Fruit fly (Drosophila melanogaster) whole organism, embryonic: ENCODE data around the gene CG32483.
A peak's percentile ranks its signal among the peaks of the same experiment; 100 is the strongest.

Experiments
- BEAF-32 ChIP-seq: fragments of 200-800 bp; sonication (Bioruptor generic); optimal IDR thresholded peaks from 3 replicates; lab custom pipeline; 2017; ENCODE audit warnings: missing biosample characterization, missing genetic modification characterization, mild to moderate bottlenecking, moderate library complexity, missing genetic modification reagents
- CG15479 ChIP-seq: fragments of 200-800 bp; sonication (Bioruptor generic); optimal IDR thresholded peaks from 3 replicates; lab custom pipeline; 2019; ENCODE audit warnings: missing biosample characterization, mild to moderate bottlenecking, missing genetic modification characterization, moderate library complexity
- CG15514 ChIP-seq: fragments of 200-800 bp; sonication (Bioruptor generic); optimal IDR thresholded peaks from 3 replicates; lab custom pipeline; 2017; ENCODE audit warnings: missing biosample characterization, missing genetic modification characterization, mild to moderate bottlenecking, moderate library complexity, missing genetic modification reagents
- CG16779 ChIP-seq: fragments of 200-800 bp; sonication (Bioruptor generic); IDR thresholded peaks from 2 replicates; pipeline ENCODE4 v1.3.6; 2022; ENCODE audit warnings: missing biosample characterization, missing genetic modification characterization
- CG2889 ChIP-seq: fragments of 200-800 bp; sonication (Bioruptor generic); IDR thresholded peaks from 3 replicates; pipeline ENCODE4 v1.3.6; 2022; ENCODE audit warnings: missing biosample characterization, missing genetic modification characterization
- CG31388 ChIP-seq: fragments of 200-800 bp; sonication (Bioruptor generic); optimal IDR thresholded peaks from 2 replicates; lab custom pipeline; 2016; ENCODE audit warnings: missing biosample characterization, missing genetic modification characterization
- CG33213 ChIP-seq: fragments of 200-800 bp; sonication (Bioruptor generic); optimal IDR thresholded peaks from 3 replicates; lab custom pipeline; 2016; ENCODE audit warnings: missing biosample characterization, missing genetic modification characterization
- CG4282 ChIP-seq: fragments of 200-800 bp; sonication (Bioruptor generic); optimal IDR thresholded peaks from 2 replicates; lab custom pipeline; 2016; ENCODE audit warnings: missing biosample characterization, missing genetic modification characterization
- CG4707 ChIP-seq: fragments of 200-800 bp; sonication (Bioruptor generic); optimal IDR thresholded peaks from 2 replicates; lab custom pipeline; 2018; ENCODE audit warnings: missing biosample characterization, mild to moderate bottlenecking, missing genetic modification characterization, moderate library complexity
- CG6689 ChIP-seq: fragments of 200-800 bp; sonication (Bioruptor generic); IDR thresholded peaks from 2 replicates; pipeline ENCODE4 v1.3.6; 2022; ENCODE audit warnings: missing biosample characterization, missing genetic modification characterization
- CG6791 ChIP-seq: fragments of 200-800 bp; sonication (Bioruptor generic); IDR thresholded peaks from 3 replicates; pipeline ENCODE4 v1.3.6; 2022; ENCODE audit warnings: missing biosample characterization, missing genetic modification characterization; ENCODE audit not compliant: partially characterized antibody
- CG7963 ChIP-seq: fragments of 200-800 bp; sonication (Bioruptor generic); IDR thresholded peaks from 3 replicates; pipeline ENCODE4 v1.3.6; 2022; ENCODE audit warnings: missing biosample characterization, missing genetic modification characterization; ENCODE audit not compliant: partially characterized antibody
- CG8478 ChIP-seq: fragments of >200 bp; optimal IDR thresholded peaks from 2 replicates; lab custom pipeline; 2018
- CG9437 ChIP-seq: fragments of 200-800 bp; sonication (Bioruptor generic); optimal IDR thresholded peaks from 2 replicates; lab custom pipeline; 2018; ENCODE audit warnings: missing biosample characterization, mild to moderate bottlenecking, missing genetic modification characterization
- Fer3 ChIP-seq: fragments of 200-800 bp; sonication (Bioruptor generic); optimal IDR thresholded peaks from 2 replicates; lab custom pipeline; 2018; ENCODE audit warnings: missing biosample characterization, mild to moderate bottlenecking, missing genetic modification characterization, moderate library complexity
- HHEX ChIP-seq: fragments of 200-800 bp; sonication (Bioruptor generic); optimal IDR thresholded peaks from 3 replicates; lab custom pipeline; 2017; ENCODE audit warnings: missing biosample characterization, mild to moderate bottlenecking, missing genetic modification characterization, missing genetic modification reagents
- HmgZ ChIP-seq: fragments of 200-800 bp; sonication (Bioruptor generic); optimal IDR thresholded peaks from 2 replicates; lab custom pipeline; 2018; ENCODE audit warnings: missing biosample characterization, mild to moderate bottlenecking, missing genetic modification characterization
- Hr3 ChIP-seq: fragments of 200-800 bp; sonication (Bioruptor generic); optimal IDR thresholded peaks from 3 replicates; lab custom pipeline; 2016; ENCODE audit warnings: missing biosample characterization, missing genetic modification characterization
- Nf-YB ChIP-seq: fragments of 200-800 bp; sonication (Bioruptor generic); optimal IDR thresholded peaks from 3 replicates; lab custom pipeline; 2019; ENCODE audit warnings: missing biosample characterization, mild to moderate bottlenecking, missing genetic modification characterization, moderate library complexity
- Oli ChIP-seq: fragments of 200-800 bp; sonication (Bioruptor generic); optimal IDR thresholded peaks from 2 replicates; lab custom pipeline; 2018; ENCODE audit warnings: missing biosample characterization, mild to moderate bottlenecking, missing genetic modification characterization, moderate library complexity
- Ptx1 ChIP-seq: fragments of 200-800 bp; sonication (Bioruptor generic); IDR thresholded peaks from 2 replicates; pipeline ENCODE4 v1.3.6; 2022; ENCODE audit warnings: missing biosample characterization, missing genetic modification characterization
- Xbp1 ChIP-seq: fragments of 200-800 bp; sonication (Bioruptor generic); optimal IDR thresholded peaks from 3 replicates; lab custom pipeline; 2016; ENCODE audit warnings: missing biosample characterization, mild to moderate bottlenecking, missing genetic modification characterization
- ap ChIP-seq: fragments of 200-800 bp; sonication (Bioruptor generic); IDR thresholded peaks from 2 replicates; pipeline ENCODE4 v1.3.6; 2022; ENCODE audit warnings: missing biosample characterization, missing genetic modification characterization
- bowl ChIP-seq: fragments of 200-800 bp; sonication (Bioruptor generic); IDR thresholded peaks from 2 replicates; pipeline ENCODE4 v1.3.6; 2022; ENCODE audit warnings: missing biosample characterization, missing genetic modification characterization
- bsh ChIP-seq, 2 experiments: fragments of 200-800 bp; sonication (Bioruptor generic); optimal IDR thresholded peaks; 2 replicates each; lab custom pipeline; 2017 to 2018; ENCODE audit warnings: mild to moderate bottlenecking in 2 of 2, missing biosample characterization in 2 of 2, missing genetic modification characterization in 2 of 2, moderate library complexity in 1 of 2
- chm ChIP-seq: fragments of 200-800 bp; sonication (Bioruptor generic); IDR thresholded peaks from 2 replicates; pipeline ENCODE4 v1.3.6; 2022; ENCODE audit warnings: missing biosample characterization, missing genetic modification characterization
- crc ChIP-seq: fragments of 200-800 bp; sonication (Bioruptor generic); optimal IDR thresholded peaks from 2 replicates; lab custom pipeline; 2016; ENCODE audit warnings: missing biosample characterization, missing genetic modification characterization
- crp ChIP-seq, 2 experiments: fragments of 200-800 bp; sonication (Bioruptor generic); optimal IDR thresholded peaks; 2 replicates in 1 of 2; 3 replicates in 1 of 2; lab custom pipeline; 2017; ENCODE audit warnings: missing biosample characterization in 2 of 2, missing genetic modification characterization in 2 of 2, mild to moderate bottlenecking in 1 of 2, moderate library complexity in 1 of 2
- disco-r ChIP-seq: fragments of 200-800 bp; sonication (Bioruptor generic); optimal IDR thresholded peaks from 2 replicates; lab custom pipeline; 2016; ENCODE audit warnings: missing biosample characterization, missing genetic modification characterization
- dmrt99B ChIP-seq: fragments of 200-800 bp; sonication (Bioruptor generic); optimal IDR thresholded peaks from 2 replicates; lab custom pipeline; 2018; ENCODE audit warnings: missing biosample characterization, mild to moderate bottlenecking, missing genetic modification characterization, moderate library complexity
- dpn ChIP-seq, 2 experiments: fragments of 200-800 bp; sonication (Bioruptor generic); optimal IDR thresholded peaks; 3 replicates each; lab custom pipeline; 2016; ENCODE audit warnings: missing biosample characterization in 2 of 2, missing genetic modification characterization in 2 of 2
- emc ChIP-seq: fragments of 200-800 bp; sonication (Bioruptor generic); optimal IDR thresholded peaks from 2 replicates; lab custom pipeline; 2016; ENCODE audit warnings: missing biosample characterization, missing genetic modification characterization
- fru ChIP-seq: fragments of >200 bp; optimal IDR thresholded peaks from 2 replicates; lab custom pipeline; 2017
- gem ChIP-seq: fragments of 200-800 bp; sonication (Bioruptor generic); optimal IDR thresholded peaks from 2 replicates; lab custom pipeline; 2019; ENCODE audit warnings: missing biosample characterization, mild to moderate bottlenecking, missing genetic modification characterization, moderate library complexity
- ham ChIP-seq: fragments of 200-800 bp; sonication (Bioruptor generic); IDR thresholded peaks from 2 replicates; pipeline ENCODE4 v1.3.6; 2022; ENCODE audit warnings: missing biosample characterization, missing genetic modification characterization
- hbn ChIP-seq: fragments of 200-800 bp; sonication (Bioruptor generic); IDR thresholded peaks from 2 replicates; pipeline ENCODE4 v1.3.6; 2022; ENCODE audit warnings: missing biosample characterization, missing genetic modification characterization; ENCODE audit not compliant: partially characterized antibody
- kah ChIP-seq: fragments of 200-800 bp; sonication (Bioruptor generic); optimal IDR thresholded peaks from 2 replicates; lab custom pipeline; 2018; ENCODE audit warnings: missing biosample characterization, mild to moderate bottlenecking, missing genetic modification characterization
- lab ChIP-seq: fragments of 200-800 bp; sonication (Bioruptor generic); optimal IDR thresholded peaks from 3 replicates; lab custom pipeline; 2017; ENCODE audit warnings: missing biosample characterization, missing genetic modification characterization, mild to moderate bottlenecking, moderate library complexity, missing genetic modification reagents
- oc ChIP-seq: fragments of 200-800 bp; sonication (Bioruptor generic); optimal IDR thresholded peaks from 2 replicates; lab custom pipeline; 2018; ENCODE audit warnings: missing biosample characterization, mild to moderate bottlenecking, missing genetic modification characterization, moderate library complexity
- pho ChIP-seq: fragments of 200-800 bp; sonication (Bioruptor generic); optimal IDR thresholded peaks from 2 replicates; lab custom pipeline; 2016; ENCODE audit warnings: missing biosample characterization, missing genetic modification characterization
- row ChIP-seq: fragments of 200-800 bp; sonication (Bioruptor generic); IDR thresholded peaks from 3 replicates; pipeline ENCODE4 v1.3.6; 2022; ENCODE audit warnings: missing biosample characterization, missing genetic modification characterization
- sens ChIP-seq: fragments of 200-800 bp; sonication (Bioruptor generic); peaks from one replicate; lab custom pipeline; 2016; ENCODE audit warnings: missing biosample characterization, missing genetic modification characterization
- sisA ChIP-seq: fragments of 200-800 bp; sonication (Bioruptor generic); IDR thresholded peaks from 2 replicates; pipeline ENCODE4 v1.3.6; 2022; ENCODE audit warnings: missing biosample characterization, missing genetic modification characterization
- slp2 ChIP-seq: fragments of 200-800 bp; sonication (Bioruptor generic); optimal IDR thresholded peaks from 2 replicates; lab custom pipeline; 2016; ENCODE audit warnings: missing biosample characterization, missing genetic modification characterization
- so ChIP-seq: fragments of 200-800 bp; sonication (Bioruptor generic); IDR thresholded peaks from 3 replicates; pipeline ENCODE4 v1.3.6; 2022; ENCODE audit warnings: missing biosample characterization, missing genetic modification characterization
- sob ChIP-seq: fragments of 200-800 bp; sonication (Bioruptor generic); IDR thresholded peaks from 2 replicates; pipeline ENCODE4 v1.3.6; 2022; ENCODE audit warnings: missing biosample characterization, missing genetic modification characterization
- stwl ChIP-seq: fragments of 200-800 bp; sonication (Bioruptor generic); optimal IDR thresholded peaks from 3 replicates; lab custom pipeline; 2018; ENCODE audit warnings: missing biosample characterization, mild to moderate bottlenecking, missing genetic modification characterization, moderate library complexity
- sug ChIP-seq: fragments of 200-800 bp; optimal IDR thresholded peaks from 2 replicates; lab custom pipeline; 2019; ENCODE audit warnings: missing biosample characterization, mild to moderate bottlenecking, missing genetic modification characterization, moderate library complexity
- tap ChIP-seq: fragments of 200-800 bp; optimal IDR thresholded peaks from 3 replicates; lab custom pipeline; 2019; ENCODE audit warnings: missing biosample characterization, mild to moderate bottlenecking, missing genetic modification characterization, moderate library complexity
- unc-4 ChIP-seq: fragments of 200-800 bp; sonication (Bioruptor generic); IDR thresholded peaks from 2 replicates; pipeline ENCODE4 v1.3.6; 2022; ENCODE audit warnings: missing biosample characterization, missing genetic modification characterization; ENCODE audit not compliant: partially characterized antibody

CG32483 gene

DNA sequence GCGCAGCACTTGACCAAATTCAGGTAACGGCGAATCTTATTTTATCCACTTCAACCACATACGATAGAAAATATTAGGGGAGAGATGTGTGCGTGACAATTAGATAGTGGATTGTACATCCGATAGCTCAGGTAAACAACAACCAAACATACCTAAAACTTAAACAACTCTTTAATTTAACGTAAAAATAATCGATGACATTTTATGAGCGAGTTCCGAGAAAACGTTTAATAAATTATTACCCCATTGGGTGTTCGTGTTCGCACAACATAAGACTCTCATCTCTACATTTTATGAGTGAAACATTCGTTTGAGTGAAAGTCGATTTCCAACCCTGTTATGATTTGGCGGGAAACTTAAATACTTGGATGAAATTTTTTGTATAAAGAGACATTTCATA is 9.6 kb downstream of the CG32483 start, which contains the start of gene CG17129 (continued):
- 0 out of 2 replicates have a peak, but pooled peaks have one; percentile 48 for TF ChIP-seq CG16779 (GFP tag; lab: Robert Waterston, UW)
- peak; percentile 34 for TF ChIP-seq disco-r (GFP tag; lab: Kevin White, UChicago)
- TF ChIP-seq gem (tag; lab: Kevin White, UChicago) = peak; percentile 83
- TF ChIP-seq hbn (GFP tag; lab: Robert Waterston, UW) = peak; percentile 99
- no peak for TF ChIP-seq ham
- TF ChIP-seq lab (GFP tag; lab: Kevin White, UChicago) = peak; percentile 73
- peak; percentile 56 for TF ChIP-seq emc
- peak; percentile 71 for TF ChIP-seq Fer3 (tag; lab: Kevin White, UChicago)
- peak; percentile 78 for TF ChIP-seq slp2 (GFP tag; lab: Kevin White, UChicago)
- TF ChIP-seq sob (GFP tag; lab: Robert Waterston, UW) = peak; percentile 88
- no peak for TF ChIP-seq fru
- TF ChIP-seq row (GFP tag; lab: Robert Waterston, UW) = peak; percentile 94
- TF ChIP-seq sug (tag; lab: Kevin White, UChicago) = no peak
- peak; percentile 63 for TF ChIP-seq dmrt99B (tag; lab: Kevin White, UChicago)
- peak; percentile 66 for TF ChIP-seq crc (GFP tag; lab: Kevin White, UChicago)
- peak; percentile 83 for TF ChIP-seq Xbp1 (GFP tag; lab: Kevin White, UChicago)
- peak; percentile 31 for TF ChIP-seq Nf-YB (GFP tag; lab: Kevin White, UChicago)
- TF ChIP-seq CG8478 (lab: Kevin White, UChicago) = no peak
- TF ChIP-seq bsh (GFP tag; optimal IDR thresholded peaks at IDR 0.05; lab: Kevin White, UChicago) = peak in 1 of 2 experiments; percentile 74
- TF ChIP-seq Ptx1 (GFP tag; lab: Robert Waterston, UW) = peak; percentile 81
- peak; percentile 85 to 86 for TF ChIP-seq dpn (GFP tag; optimal IDR thresholded peaks at IDR 0.05; lab: Kevin White, UChicago)
- peak; percentile 89 for TF ChIP-seq CG7963 (GFP tag; lab: Robert Waterston, UW)
- peak; percentile 30 for TF ChIP-seq CG4707
- no peak for TF ChIP-seq CG4282 (GFP tag; lab: Kevin White, UChicago)
- peak; percentile 81 for TF ChIP-seq sisA (GFP tag; lab: Robert Waterston, UW)
- TF ChIP-seq CG6689 (GFP tag; lab: Robert Waterston, UW) = peak; percentile 84
- peak; percentile 54; the same call in 1 of the 3 replicates for TF ChIP-seq so (GFP tag; lab: Robert Waterston, UW)
- peak; percentile 55 for TF ChIP-seq Oli (tag; lab: Kevin White, UChicago)
- TF ChIP-seq unc-4 (GFP tag; lab: Robert Waterston, UW) = peak; percentile 95
- peak; percentile 97 for TF ChIP-seq sens (GFP tag; lab: Kevin White, UChicago)
- peak; percentile 68 for TF ChIP-seq pho (GFP tag; lab: Kevin White, UChicago)
- peak; percentile 39 for TF ChIP-seq CG9437
- TF ChIP-seq CG33213 (GFP tag; lab: Kevin White, UChicago) = peak; percentile 66
- peak; percentile 81 for TF ChIP-seq HmgZ
- peak; percentile 68 for TF ChIP-seq stwl (tag; lab: Kevin White, UChicago)
- TF ChIP-seq CG6791 (GFP tag; lab: Robert Waterston, UW) = peak; percentile 90
- TF ChIP-seq chm (GFP tag; lab: Robert Waterston, UW) = peak; percentile 74
- TF ChIP-seq CG31388 (GFP tag; lab: Kevin White, UChicago) = no peak
- no peak for TF ChIP-seq kah
- TF ChIP-seq BEAF-32 = peak; percentile 91
- TF ChIP-seq HHEX (GFP tag; lab: Kevin White, UChicago) = peak; percentile 65
- peak in 1 of 2 experiments; percentile 41 for TF ChIP-seq crp (GFP tag; optimal IDR thresholded peaks at IDR 0.05; lab: Kevin White, UChicago)
- peak; percentile 28; the same call in 1 of the 2 replicates for TF ChIP-seq bowl (GFP tag; lab: Robert Waterston, UW)
- no peak for TF ChIP-seq CG2889 (GFP tag; lab: Robert Waterston, UW)
- peak; percentile 68 for TF ChIP-seq Hr3
- TF ChIP-seq tap = peak; percentile 53
- peak; percentile 81 for TF ChIP-seq CG15514 (GFP tag; lab: Kevin White, UChicago)
- TF ChIP-seq oc (tag; lab: Kevin White, UChicago) = peak; percentile 28
- no peak for TF ChIP-seq CG15479 (GFP tag; lab: Kevin White, UChicago)
- peak; percentile 8; the same call in 1 of the 2 replicates for TF ChIP-seq ap (GFP tag; lab: Robert Waterston, UW)
